Worm (Caenorhabditis elegans): ENCODE results near the gene C18A3.7.
A peak's percentile ranks its signal among the peaks of the same experiment; 100 is the strongest.

The C18A3.7 gene

ce11 chrII:5714807-5715206 is 15.4 kb downstream of the C18A3.7 start, which contains the start of the genes tiar-1 and lelo-4 (continued):
- TF ChIP-seq lin-14 (GFP tag; optimal IDR thresholded peaks at IDR 0.05): peak; percentile 76

- TF ChIP-seq lin-13 (GFP tag; optimal IDR thresholded peaks at IDR 0.05) (no peak), snu-23 (GFP tag; optimal IDR thresholded peaks at IDR 0.05) (peak; percentile 3)
Measured at ce11 chrII:5712126-5712525, 18.1 kb downstream of the C18A3.7 start.

ce11 chrII:5710835-5711234 is 19.4 kb downstream of the C18A3.7 start:
- TF ChIP-seq fkh-10 (GFP tag; optimal IDR thresholded peaks at IDR 0.05): no peak
- no peak for TF ChIP-seq dsc-1 (tag; optimal IDR thresholded peaks at IDR 0.05)
- no peak for TF ChIP-seq efl-1 (optimal IDR thresholded peaks at IDR 0.05)
- TF ChIP-seq efl-1 (GFP tag; optimal IDR thresholded peaks at IDR 0.05 in 1 of 2): peak in 1 of 2 experiments; percentile 81
- no peak for TF ChIP-seq sup-37 (GFP tag; optimal IDR thresholded peaks at IDR 0.05)
- no peak for TF ChIP-seq ceh-8 (GFP tag; optimal IDR thresholded peaks at IDR 0.05)
- TF ChIP-seq unc-98 (GFP tag; IDR thresholded peaks at IDR 0.05): no peak

- peak; percentile 42 for TF ChIP-seq tbx-2 (tag; optimal IDR thresholded peaks at IDR 0.05)
- TF ChIP-seq fkh-10 (GFP tag; optimal IDR thresholded peaks at IDR 0.05): peak; percentile 90
- TF ChIP-seq lin-14 (GFP tag; optimal IDR thresholded peaks at IDR 0.05): peak; percentile 77
- peak; percentile 4 for TF ChIP-seq nhr-71 (tag; optimal IDR thresholded peaks at IDR 0.05)
- no peak for TF ChIP-seq dpl-1 (GFP tag; optimal IDR thresholded peaks at IDR 0.05)
- TF ChIP-seq mab-9 (GFP tag; IDR thresholded peaks at IDR 0.05): no peak
Measured at ce11 chrII:5708154-5708553, 22.1 kb downstream of the C18A3.7 start.

- peak; percentile 27 for TF ChIP-seq lin-14 (GFP tag; optimal IDR thresholded peaks at IDR 0.05)
- TF ChIP-seq blmp-1 (tag; optimal IDR thresholded peaks at IDR 0.05): peak; percentile 12
- TF ChIP-seq hlh-17 (GFP tag; optimal IDR thresholded peaks at IDR 0.05; ENCODE audit: borderline replicate concordance): no peak
Measured at ce11 chrII:5707532-5707931, 22.7 kb downstream of the C18A3.7 start, which contains the start of gene osta-2. Gene osta-2 (plus strand): TSS chrII:5707691.

ce11 chrII:5704479-5704878 is 25.8 kb downstream of the C18A3.7 start:
- TF ChIP-seq lin-15B (tag; optimal IDR thresholded peaks at IDR 0.05) (no peak), blmp-1 (tag; optimal IDR thresholded peaks at IDR 0.05) (peak; percentile 93), elt-2 (tag; optimal IDR thresholded peaks at IDR 0.05) (no peak), nhr-11 (tag; optimal IDR thresholded peaks at IDR 0.05) (no peak), nhr-85 (tag) (peak; percentile 15), ceh-88 (GFP tag; IDR thresholded peaks at IDR 0.05) (no peak), unc-30 (tag; optimal IDR thresholded peaks at IDR 0.05) (no peak), lsy-2 (tag; optimal IDR thresholded peaks at IDR 0.05) (no peak), irx-1 (tag; optimal IDR thresholded peaks at IDR 0.05) (no peak), ceh-63 (GFP tag; optimal IDR thresholded peaks at IDR 0.05) (no peak), pag-3 (tag; optimal IDR thresholded peaks at IDR 0.05; ENCODE audit: borderline replicate concordance, insufficient read depth) (no peak), dpl-1 (GFP tag; optimal IDR thresholded peaks at IDR 0.05) (no peak), lin-14 (GFP tag; optimal IDR thresholded peaks at IDR 0.05) (peak; percentile 55), fkh-4 (tag; optimal IDR thresholded peaks at IDR 0.05; ENCODE audit: borderline replicate concordance) (no peak), nhr-84 (tag; optimal IDR thresholded peaks at IDR 0.05) (no peak), nhr-76 (tag; optimal IDR thresholded peaks at IDR 0.05) (no peak)

- no peak for TF ChIP-seq dpl-1 (GFP tag; optimal IDR thresholded peaks at IDR 0.05)
- peak; percentile 46 for TF ChIP-seq lin-14 (GFP tag; optimal IDR thresholded peaks at IDR 0.05)
- TF ChIP-seq pqm-1 (tag; optimal IDR thresholded peaks at IDR 0.05): no peak
- TF ChIP-seq nhr-20 (tag; optimal IDR thresholded peaks at IDR 0.05): no peak
- peak; percentile 78 for TF ChIP-seq nhr-85 (tag)
- peak; percentile 29 for TF ChIP-seq fkh-10 (GFP tag; optimal IDR thresholded peaks at IDR 0.05)
- no peak for TF ChIP-seq lin-35 (GFP tag; optimal IDR thresholded peaks at IDR 0.05)
- TF ChIP-seq efl-1 (optimal IDR thresholded peaks at IDR 0.05): no peak
- TF ChIP-seq efl-1 (GFP tag; optimal IDR thresholded peaks at IDR 0.05 in 1 of 2): peak in 1 of 2 experiments; percentile 50
- TF ChIP-seq snu-23 (GFP tag; optimal IDR thresholded peaks at IDR 0.05): peak; percentile 29
- peak; percentile 69 for TF ChIP-seq blmp-1 (tag; optimal IDR thresholded peaks at IDR 0.05)
- TF ChIP-seq hlh-4 (tag; optimal IDR thresholded peaks at IDR 0.05): no peak
- TF ChIP-seq unc-62 (GFP tag; optimal IDR thresholded peaks at IDR 0.05): no peak
- TF ChIP-seq sup-37 (GFP tag; optimal IDR thresholded peaks at IDR 0.05): no peak
Measured at ce11 chrII:5702611-5703192, 27.5 kb downstream of the C18A3.7 start.
